Worm (Caenorhabditis elegans): Measurements from ENCODE around the gene glb-1.

ce11 chrIII:8925539-8925938, 2.4 kb upstream of the glb-1 start:
- TF ChIP-seq ama-1 (optimal IDR thresholded peaks at IDR 0.05) (no peak), ama-1 (GFP tag; optimal IDR thresholded peaks at IDR 0.05) (no peak), snpc-4 (GFP tag; optimal IDR thresholded peaks at IDR 0.05) (no peak), snpc-4 (tag; optimal IDR thresholded peaks at IDR 0.05) (no peak), unc-130 (GFP tag; optimal IDR thresholded peaks at IDR 0.05) (no peak), attf-3 (GFP tag; conservative IDR thresholded peaks at IDR 0.05) (no peak), tlf-1 (GFP tag; optimal IDR thresholded peaks at IDR 0.05) (no peak), lag-1 (GFP tag; IDR thresholded peaks at IDR 0.05) (no peak), sdz-38 (tag; optimal IDR thresholded peaks at IDR 0.05) (no peak), attf-5 (GFP tag; optimal IDR thresholded peaks at IDR 0.05) (no peak), rpc-1 (optimal IDR thresholded peaks at IDR 0.05) (no peak), rpc-1 (tag; optimal IDR thresholded peaks at IDR 0.05) (no peak), ztf-18 (tag; optimal IDR thresholded peaks at IDR 0.05) (no peak)
